Worm (Caenorhabditis elegans) whole organism, mixed stage, embryonic: ENCODE data around the gene klp-12.

ENCODE experiments used
- M03D4.4 ChIP-seq: sonication (generic microtip); optimal IDR thresholded peaks from 2 replicates; lab custom pipeline; 2017; ENCODE audit warnings: mild to moderate bottlenecking, missing genetic modification characterization, missing compliant biosample characterization
- blmp-1 ChIP-seq: fragments of 150-350 bp; optimal IDR thresholded peaks from 2 replicates; lab custom pipeline; 2014; ENCODE audit warnings: missing biosample characterization, missing genetic modification characterization
- ceh-43 ChIP-seq: fragments of 200-800 bp; sonication (Bioruptor generic); optimal IDR thresholded peaks from 2 replicates; lab custom pipeline; 2018; ENCODE audit warnings: mild to moderate bottlenecking, missing genetic modification characterization, moderate library complexity, missing compliant biosample characterization
- ces-1 ChIP-seq: fragments of 150-350 bp; optimal IDR thresholded peaks from 2 replicates; lab custom pipeline; 2014; ENCODE audit warnings: missing biosample characterization, missing genetic modification reagents, missing genetic modification characterization
- cnd-1 ChIP-seq: fragments of 200-800 bp; sonication (Bioruptor generic); optimal IDR thresholded peaks from 2 replicates; lab custom pipeline; 2018; ENCODE audit warnings: mild to moderate bottlenecking, missing genetic modification characterization, missing compliant biosample characterization
- drap-1 ChIP-seq: fragments of 200-800 bp; sonication (Bioruptor generic); optimal IDR thresholded peaks from 3 replicates; lab custom pipeline; 2018; ENCODE audit warnings: mild to moderate bottlenecking, missing genetic modification characterization, missing compliant biosample characterization
- ham-2 ChIP-seq: fragments of 200-800 bp; sonication (Bioruptor generic); optimal IDR thresholded peaks from 2 replicates; lab custom pipeline; 2018; ENCODE audit warnings: mild to moderate bottlenecking, missing genetic modification characterization, missing compliant biosample characterization
- lin-32 ChIP-seq: fragments of 200-800 bp; sonication (Bioruptor generic); optimal IDR thresholded peaks from 2 replicates; lab custom pipeline; 2018; ENCODE audit warnings: mild to moderate bottlenecking, missing genetic modification characterization, missing compliant biosample characterization
- mab-5 ChIP-seq: fragments of 150-350 bp; optimal IDR thresholded peaks from 2 replicates; lab custom pipeline; 2014; ENCODE audit warnings: missing biosample characterization, missing genetic modification characterization
- mep-1 ChIP-seq: fragments of 150-350 bp; optimal IDR thresholded peaks from 2 replicates; lab custom pipeline; 2017; ENCODE audit warnings: missing biosample characterization, missing genetic modification reagents, missing genetic modification characterization, inconsistent platforms
- mls-2 ChIP-seq: sonication (generic microtip); optimal IDR thresholded peaks from 2 replicates; lab custom pipeline; 2016; ENCODE audit warnings: mild to moderate bottlenecking, missing genetic modification characterization, moderate library complexity, missing compliant biosample characterization
- nhr-2 ChIP-seq: fragments of 150-350 bp; optimal IDR thresholded peaks from 2 replicates; lab custom pipeline; 2014; ENCODE audit warnings: missing biosample characterization, missing genetic modification characterization
- nhr-237 ChIP-seq: fragments of 150-350 bp; optimal IDR thresholded peaks from 2 replicates; lab custom pipeline; 2014; ENCODE audit warnings: missing biosample characterization, missing genetic modification characterization
- nhr-28 ChIP-seq: fragments of 150-350 bp; optimal IDR thresholded peaks from 2 replicates; lab custom pipeline; 2014; ENCODE audit warnings: missing biosample characterization, missing genetic modification characterization
- nhr-76 ChIP-seq: sonication (generic microtip); optimal IDR thresholded peaks from 2 replicates; lab custom pipeline; 2017; ENCODE audit warnings: missing biosample characterization, missing genetic modification characterization
- sem-2 ChIP-seq: fragments of 200-800 bp; sonication (Bioruptor generic); optimal IDR thresholded peaks from 2 replicates; lab custom pipeline; 2018; ENCODE audit warnings: mild to moderate bottlenecking, missing genetic modification characterization, missing compliant biosample characterization
- snpc-4 ChIP-seq: fragments of 150-350 bp; optimal IDR thresholded peaks from 2 replicates; lab custom pipeline; 2014; ENCODE audit warnings: missing biosample characterization, missing genetic modification characterization
- tbx-8 ChIP-seq: fragments of 200-800 bp; sonication (Bioruptor generic); optimal IDR thresholded peaks from 2 replicates; lab custom pipeline; 2018; ENCODE audit warnings: mild to moderate bottlenecking, missing genetic modification characterization, moderate library complexity, missing compliant biosample characterization
- unc-62 ChIP-seq: fragments of 150-350 bp; optimal IDR thresholded peaks from 2 replicates; lab custom pipeline; 2014; ENCODE audit warnings: missing biosample characterization, missing genetic modification reagents, missing genetic modification characterization

Gene klp-12

DNA sequence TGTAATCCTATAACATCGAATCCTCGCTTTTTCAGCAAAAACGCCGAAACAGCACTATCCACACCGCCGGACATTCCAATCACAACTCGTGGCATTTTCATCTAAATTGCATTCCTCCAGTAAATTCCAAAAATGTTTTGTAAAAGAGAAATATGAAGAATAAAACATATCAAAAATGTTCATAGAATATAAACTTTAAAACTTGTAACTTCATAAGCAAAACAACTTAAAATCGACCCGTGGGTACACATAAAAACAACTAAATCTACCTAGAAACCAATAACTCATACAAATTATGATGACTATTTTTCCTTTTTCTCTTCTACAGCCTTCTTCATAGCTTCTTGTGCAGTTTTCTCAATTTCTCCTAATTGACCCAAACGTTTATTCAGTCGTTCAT, 62.9 kb downstream of the klp-12 start, which contains the start of gene mttu-1:
mttu-1 (minus strand) TSS at position 101 of the 400 bp plus-strand sequence.
- TF ChIP-seq ham-2 (no peak), ceh-43 (GFP tag; lab: Kevin White, UChicago) (no peak), lin-32 (GFP tag; lab: Kevin White, UChicago) (no peak), drap-1 (GFP tag; lab: Kevin White, UChicago) (no peak), blmp-1 (tag; lab: Kevin White, UChicago) (no peak), nhr-28 (tag; lab: Kevin White, UChicago) (no peak), mls-2 (tag; lab: Kevin White, UChicago) (no peak), nhr-76 (tag; lab: Kevin White, UChicago) (no peak), nhr-2 (tag; lab: Kevin White, UChicago) (no peak), tbx-8 (no peak), mab-5 (no peak), ces-1 (GFP tag; lab: Kevin White, UChicago) (no peak), M03D4.4 (tag; lab: Kevin White, UChicago) (no peak), unc-62 (GFP tag; lab: Kevin White, UChicago) (no peak), cnd-1 (tag; lab: Kevin White, UChicago) (no peak), nhr-237 (no peak), snpc-4 (tag; lab: Kevin White, UChicago) (no peak), mep-1 (tag; lab: Kevin White, UChicago) (no peak), sem-2 (GFP tag; lab: Kevin White, UChicago) (no peak)
